Fruit fly (Drosophila melanogaster) whole organism, embryonic: ENCODE results near the gene tth.

Experiments
- Aef1 ChIP-seq: fragments of 200-800 bp; sonication (Bioruptor generic); IDR thresholded peaks from 3 replicates; pipeline ENCODE4 v1.3.6; 2022; ENCODE audit warnings: missing biosample characterization, missing genetic modification characterization
- Atf6 ChIP-seq: fragments of 200-800 bp; sonication (Bioruptor generic); IDR thresholded peaks from 2 replicates; pipeline ENCODE4 v1.3.6; 2022; ENCODE audit warnings: missing biosample characterization, missing genetic modification characterization
- CG10431 ChIP-seq: fragments of 200-800 bp; sonication (Bioruptor generic); optimal IDR thresholded peaks from 3 replicates; lab custom pipeline; 2018; ENCODE audit warnings: missing biosample characterization, mild to moderate bottlenecking, missing genetic modification characterization
- CG10462 ChIP-seq: fragments of 200-800 bp; sonication (Bioruptor generic); optimal IDR thresholded peaks from 2 replicates; lab custom pipeline; 2016; ENCODE audit warnings: missing biosample characterization, missing genetic modification characterization
- CG10543 ChIP-seq: fragments of 200-800 bp; sonication (Bioruptor generic); optimal IDR thresholded peaks from 3 replicates; lab custom pipeline; 2017; ENCODE audit warnings: missing biosample characterization, mild to moderate bottlenecking, missing genetic modification characterization, moderate library complexity
- CG13123 ChIP-seq: fragments of 200-800 bp; sonication (Bioruptor generic); optimal IDR thresholded peaks from 2 replicates; lab custom pipeline; 2016; ENCODE audit warnings: missing biosample characterization, missing genetic modification characterization
- CG14441 ChIP-seq: fragments of 200-800 bp; sonication (Bioruptor generic); IDR thresholded peaks from 2 replicates; pipeline ENCODE4 v1.3.6; 2022; ENCODE audit warnings: missing biosample characterization, missing genetic modification characterization
- CG17612 ChIP-seq: fragments of 200-800 bp; sonication (Bioruptor generic); IDR thresholded peaks from 2 replicates; pipeline ENCODE4 v1.3.6; 2022; ENCODE audit warnings: missing biosample characterization, missing genetic modification characterization
- CG17912 ChIP-seq: fragments of 200-800 bp; sonication (Bioruptor generic); optimal IDR thresholded peaks from 2 replicates; lab custom pipeline; 2018; ENCODE audit warnings: missing biosample characterization, mild to moderate bottlenecking, missing genetic modification characterization
- CG1792 ChIP-seq: fragments of 200-800 bp; sonication (Bioruptor generic); optimal IDR thresholded peaks from 2 replicates; lab custom pipeline; 2016; ENCODE audit warnings: missing biosample characterization, missing genetic modification characterization
- CG30403 ChIP-seq: fragments of 200-800 bp; sonication (Bioruptor generic); optimal IDR thresholded peaks from 3 replicates; lab custom pipeline; 2016; ENCODE audit warnings: missing biosample characterization, missing genetic modification characterization
- CG31365 ChIP-seq: fragments of 200-800 bp; sonication (Bioruptor generic); optimal IDR thresholded peaks from 2 replicates; lab custom pipeline; 2018; ENCODE audit warnings: missing biosample characterization, mild to moderate bottlenecking, missing genetic modification characterization
- CG33557 ChIP-seq: fragments of 200-800 bp; sonication (Bioruptor generic); optimal IDR thresholded peaks from 2 replicates; lab custom pipeline; 2019; ENCODE audit warnings: missing biosample characterization, mild to moderate bottlenecking, missing genetic modification characterization, moderate library complexity
- CG34224 ChIP-seq: fragments of 200-800 bp; sonication (Bioruptor generic); IDR thresholded peaks from 3 replicates; pipeline ENCODE4 v1.3.6; 2022; ENCODE audit warnings: missing biosample characterization, missing genetic modification characterization; ENCODE audit not compliant: partially characterized antibody
- CG4360 ChIP-seq: fragments of 200-800 bp; sonication (Bioruptor generic); IDR thresholded peaks from 2 replicates; pipeline ENCODE4 v1.3.6; 2022; ENCODE audit warnings: missing biosample characterization, missing genetic modification characterization
- CG4424 ChIP-seq: fragments of 200-800 bp; sonication (Bioruptor generic); optimal IDR thresholded peaks from 3 replicates; lab custom pipeline; 2016; ENCODE audit warnings: missing biosample characterization, missing genetic modification characterization
- CG4820 ChIP-seq: fragments of 200-800 bp; sonication (Bioruptor generic); optimal IDR thresholded peaks from 3 replicates; lab custom pipeline; 2016; ENCODE audit warnings: missing biosample characterization, missing genetic modification characterization
- CG7556 ChIP-seq: fragments of 200-800 bp; sonication (Bioruptor generic); optimal IDR thresholded peaks from 2 replicates; lab custom pipeline; 2017; ENCODE audit warnings: missing biosample characterization, mild to moderate bottlenecking, missing genetic modification characterization
- CG7839 ChIP-seq: fragments of 200-800 bp; sonication (Bioruptor generic); optimal IDR thresholded peaks from 3 replicates; lab custom pipeline; 2018; ENCODE audit warnings: missing biosample characterization, mild to moderate bottlenecking, missing genetic modification characterization, moderate library complexity
- CG8944 ChIP-seq: fragments of 200-800 bp; sonication (Bioruptor generic); optimal IDR thresholded peaks from 3 replicates; lab custom pipeline; 2016; ENCODE audit warnings: missing biosample characterization, missing genetic modification characterization
- Chrac-16 ChIP-seq: fragments of 200-800 bp; sonication (Bioruptor generic); optimal IDR thresholded peaks from 3 replicates; lab custom pipeline; 2016; ENCODE audit warnings: missing biosample characterization, missing genetic modification characterization
- CkIIα-i1 ChIP-seq: fragments of 200-800 bp; sonication (Bioruptor generic); IDR thresholded peaks from 2 replicates; pipeline ENCODE4 v1.3.6; 2022; ENCODE audit warnings: missing biosample characterization, missing genetic modification characterization
- Dref ChIP-seq: fragments of 200-800 bp; sonication (Bioruptor generic); IDR thresholded peaks from 2 replicates; pipeline ENCODE4 v1.3.6; 2022; ENCODE audit warnings: missing biosample characterization, missing genetic modification characterization
- ERR ChIP-seq: fragments of 200-800 bp; sonication (Bioruptor generic); optimal IDR thresholded peaks from 2 replicates; lab custom pipeline; 2016; ENCODE audit warnings: missing biosample characterization, missing genetic modification characterization
- Fer3 ChIP-seq: fragments of 200-800 bp; sonication (Bioruptor generic); optimal IDR thresholded peaks from 2 replicates; lab custom pipeline; 2018; ENCODE audit warnings: missing biosample characterization, mild to moderate bottlenecking, missing genetic modification characterization, moderate library complexity
- Gug ChIP-seq: fragments of 200-800 bp; sonication (Bioruptor generic); IDR thresholded peaks from 4 replicates; pipeline ENCODE4 v1.3.6; 2022; ENCODE audit warnings: missing biosample characterization, missing genetic modification characterization
- HLH3B ChIP-seq: fragments of 200-800 bp; sonication (Bioruptor generic); IDR thresholded peaks from 2 replicates; pipeline ENCODE4 v1.3.6; 2022; ENCODE audit warnings: missing biosample characterization, missing genetic modification characterization
- HmgD ChIP-seq: fragments of 200-800 bp; sonication (Bioruptor generic); optimal IDR thresholded peaks from 3 replicates; lab custom pipeline; 2016; ENCODE audit warnings: missing biosample characterization, missing genetic modification characterization
- Hr39 ChIP-seq: fragments of >200 bp; optimal IDR thresholded peaks from 2 replicates; lab custom pipeline; 2017
- NfI ChIP-seq: fragments of 200-800 bp; sonication (Bioruptor generic); optimal IDR thresholded peaks from 3 replicates; lab custom pipeline; 2018; ENCODE audit warnings: missing biosample characterization, mild to moderate bottlenecking, missing genetic modification characterization, moderate library complexity
- Pdp1 ChIP-seq, 2 experiments: fragments of 200-800 bp; sonication (Bioruptor generic); optimal IDR thresholded peaks; 3 replicates each; lab custom pipeline; 2016; ENCODE audit warnings: missing biosample characterization in 2 of 2, missing genetic modification characterization in 2 of 2, mild to moderate bottlenecking in 1 of 2, moderate library complexity in 1 of 2
- Sry-β ChIP-seq: fragments of 200-800 bp; sonication (Bioruptor generic); optimal IDR thresholded peaks from 2 replicates; lab custom pipeline; 2018; ENCODE audit warnings: missing biosample characterization, mild to moderate bottlenecking, missing genetic modification characterization, moderate library complexity
- Xbp1 ChIP-seq: fragments of 200-800 bp; sonication (Bioruptor generic); optimal IDR thresholded peaks from 3 replicates; lab custom pipeline; 2016; ENCODE audit warnings: missing biosample characterization, mild to moderate bottlenecking, missing genetic modification characterization
- ap ChIP-seq: fragments of 200-800 bp; sonication (Bioruptor generic); IDR thresholded peaks from 2 replicates; pipeline ENCODE4 v1.3.6; 2022; ENCODE audit warnings: missing biosample characterization, missing genetic modification characterization
- ato ChIP-seq: fragments of 200-800 bp; sonication (Bioruptor generic); IDR thresholded peaks from 2 replicates; pipeline ENCODE4 v1.3.6; 2022; ENCODE audit warnings: missing biosample characterization, missing genetic modification characterization; ENCODE audit not compliant: partially characterized antibody
- cad ChIP-seq: fragments of >200 bp; optimal IDR thresholded peaks from 2 replicates; lab custom pipeline; 2017; ENCODE audit warnings: missing biosample characterization, missing genetic modification characterization
- caup ChIP-seq: fragments of 200-800 bp; sonication (Bioruptor generic); optimal IDR thresholded peaks from 3 replicates; lab custom pipeline; 2017; ENCODE audit warnings: missing biosample characterization, mild to moderate bottlenecking, missing genetic modification characterization, moderate library complexity; ENCODE audit not compliant: severe bottlenecking
- chinmo ChIP-seq: fragments of 200-800 bp; sonication (Bioruptor generic); IDR thresholded peaks from 4 replicates; pipeline ENCODE4 v1.3.6; 2022; ENCODE audit warnings: missing biosample characterization, missing genetic modification characterization; ENCODE audit not compliant: partially characterized antibody
- chn ChIP-seq: fragments of 200-800 bp; sonication (Bioruptor generic); optimal IDR thresholded peaks from 2 replicates; lab custom pipeline; 2016; ENCODE audit warnings: missing biosample characterization, missing genetic modification characterization
- ci ChIP-seq: fragments of 200-800 bp; sonication (Bioruptor generic); IDR thresholded peaks from 3 replicates; pipeline ENCODE4 v1.3.6; 2022; ENCODE audit warnings: missing biosample characterization, missing genetic modification characterization
- da ChIP-seq: fragments of 200-800 bp; sonication (Bioruptor generic); optimal IDR thresholded peaks from 2 replicates; lab custom pipeline; 2016; ENCODE audit warnings: missing biosample characterization, missing genetic modification characterization
- dmrt11E ChIP-seq: fragments of 200-800 bp; sonication (Bioruptor generic); optimal IDR thresholded peaks from 3 replicates; lab custom pipeline; 2018; ENCODE audit warnings: missing biosample characterization, mild to moderate bottlenecking, missing genetic modification characterization, moderate library complexity
- fd64A ChIP-seq: fragments of 200-800 bp; sonication (Bioruptor generic); optimal IDR thresholded peaks from 3 replicates; lab custom pipeline; 2018; ENCODE audit warnings: missing biosample characterization, mild to moderate bottlenecking, missing genetic modification characterization
- grau ChIP-seq: fragments of 200-800 bp; optimal IDR thresholded peaks from 3 replicates; lab custom pipeline; 2019; ENCODE audit warnings: missing biosample characterization, mild to moderate bottlenecking, missing genetic modification characterization, moderate library complexity
- jigr1 ChIP-seq: fragments of 200-800 bp; sonication (Bioruptor generic); IDR thresholded peaks from 3 replicates; pipeline ENCODE4 v1.3.6; 2022; ENCODE audit warnings: missing biosample characterization, missing genetic modification characterization
- nmo ChIP-seq: fragments of 200-800 bp; sonication (Bioruptor generic); optimal IDR thresholded peaks from 2 replicates; lab custom pipeline; 2018; ENCODE audit warnings: missing biosample characterization, mild to moderate bottlenecking, missing genetic modification characterization, moderate library complexity
- pb ChIP-seq: fragments of 200-800 bp; sonication (Bioruptor generic); optimal IDR thresholded peaks from 3 replicates; lab custom pipeline; 2016; ENCODE audit warnings: missing biosample characterization, missing genetic modification characterization
- sna ChIP-seq: fragments of 200-800 bp; sonication (Bioruptor generic); IDR thresholded peaks from 2 replicates; pipeline ENCODE4 v1.3.6; 2022; ENCODE audit warnings: missing biosample characterization, missing genetic modification characterization; ENCODE audit not compliant: partially characterized antibody
- trem ChIP-seq: fragments of 200-800 bp; optimal IDR thresholded peaks from 3 replicates; lab custom pipeline; 2019; ENCODE audit warnings: missing biosample characterization, mild to moderate bottlenecking, missing genetic modification characterization, moderate library complexity
- trh ChIP-seq: fragments of 200-800 bp; sonication (Bioruptor generic); optimal IDR thresholded peaks from 2 replicates; lab custom pipeline; 2016; ENCODE audit warnings: missing biosample characterization, missing genetic modification characterization

tth gene

dm6 chrX:13641891-13642617 is 25.7 kb upstream of the tth start (continued):
- TF ChIP-seq Sry-β (GFP tag; lab: Kevin White, UChicago) (no peak), CG7556 (GFP tag; lab: Kevin White, UChicago) (no peak), CG4360 (GFP tag; lab: Robert Waterston, UW) (no peak), CkIIα-i1 (GFP tag; lab: Robert Waterston, UW) (no peak), ap (GFP tag; lab: Robert Waterston, UW) (no peak), chinmo (GFP tag; lab: Robert Waterston, UW) (peak; percentile 83; the same call in 1 of the 4 replicates), jigr1 (GFP tag; lab: Robert Waterston, UW) (no peak), CG1792 (GFP tag; lab: Kevin White, UChicago) (no peak), CG8944 (GFP tag; lab: Kevin White, UChicago) (no peak), ERR (GFP tag; lab: Kevin White, UChicago) (no peak), CG14441 (GFP tag; lab: Robert Waterston, UW) (no peak), Atf6 (GFP tag; lab: Robert Waterston, UW) (no peak), CG34224 (GFP tag; lab: Robert Waterston, UW) (peak; percentile 34; the same call in 1 of the 3 replicates), trem (tag; lab: Kevin White, UChicago) (no peak), trh (GFP tag; lab: Kevin White, UChicago) (no peak), CG17612 (GFP tag; lab: Robert Waterston, UW) (no peak), CG31365 (tag; lab: Kevin White, UChicago) (no peak), CG4820 (GFP tag; lab: Kevin White, UChicago) (no peak), CG4424 (no peak), NfI (GFP tag; lab: Kevin White, UChicago) (no peak), CG10431 (GFP tag; lab: Kevin White, UChicago) (no peak), CG10543 (peak; percentile 53), nmo (GFP tag; lab: Kevin White, UChicago) (no peak), caup (GFP tag; lab: Kevin White, UChicago) (peak; percentile 55), ato (GFP tag; lab: Robert Waterston, UW) (0 out of 2 replicates have a peak, but pooled peaks have one; percentile 35), sna (GFP tag; lab: Robert Waterston, UW) (no peak), Xbp1 (GFP tag; lab: Kevin White, UChicago) (no peak), Dref (no peak), Aef1 (no peak), ci (GFP tag; lab: Robert Waterston, UW) (peak; percentile 54; the same call in 2 of the 3 replicates), Pdp1 (GFP tag; optimal IDR thresholded peaks at IDR 0.05; lab: Kevin White, UChicago) (peak in 1 of 2 experiments; percentile 86), dmrt11E (no peak), fd64A (GFP tag; lab: Kevin White, UChicago) (no peak), chn (GFP tag; lab: Kevin White, UChicago) (no peak), HLH3B (GFP tag; lab: Robert Waterston, UW) (peak; percentile 8; the same call in 1 of the 2 replicates), Chrac-16 (GFP tag; lab: Kevin White, UChicago) (no peak), CG10462 (GFP tag; lab: Kevin White, UChicago) (no peak), HmgD (GFP tag; lab: Kevin White, UChicago) (no peak), CG30403 (GFP tag; lab: Kevin White, UChicago) (no peak), CG13123 (GFP tag; lab: Kevin White, UChicago) (no peak), pb (no peak), Hr39 (lab: Kevin White, UChicago) (no peak), cad (GFP tag; lab: Kevin White, UChicago) (no peak), CG7839 (tag; lab: Kevin White, UChicago) (no peak), da (GFP tag; lab: Kevin White, UChicago) (no peak), CG33557 (GFP tag; lab: Kevin White, UChicago) (no peak), Fer3 (tag; lab: Kevin White, UChicago) (no peak), CG17912 (no peak), Gug (GFP tag; lab: Robert Waterston, UW) (no peak), grau (tag; lab: Kevin White, UChicago) (no peak)
